Worm (Caenorhabditis elegans) whole organism, late embryonic: ENCODE measurements around the gene sbp-1.

Experiments used
- K02D7.2 ChIP-seq: sonication (generic microtip); optimal IDR thresholded peaks from 2 replicates; lab custom pipeline; 2017; ENCODE audit warnings: mild to moderate bottlenecking, missing genetic modification characterization, missing compliant biosample characterization
- K09A11.1 ChIP-seq: sonication (generic microtip); optimal IDR thresholded peaks from 2 replicates; lab custom pipeline; 2017; ENCODE audit warnings: antibody characterized with exemption, mild to moderate bottlenecking, missing genetic modification characterization, missing compliant biosample characterization; ENCODE audit not compliant: insufficient read depth
- ahr-1 ChIP-seq: sonication (generic microtip); optimal IDR thresholded peaks from 2 replicates; lab custom pipeline; 2016; ENCODE audit warnings: missing genetic modification characterization, missing compliant biosample characterization
- ceh-2 ChIP-seq: sonication (generic microtip); optimal IDR thresholded peaks from 2 replicates; lab custom pipeline; 2016; ENCODE audit warnings: missing genotype, missing genetic modification characterization, missing compliant biosample characterization
- ceh-30 ChIP-seq: fragments of 150-350 bp; optimal IDR thresholded peaks from 2 replicates; lab custom pipeline; 2014; ENCODE audit warnings: missing biosample characterization, missing genetic modification characterization
- ceh-31 ChIP-seq: sonication (generic microtip); optimal IDR thresholded peaks from 2 replicates; lab custom pipeline; 2016; ENCODE audit warnings: missing genetic modification characterization, missing compliant biosample characterization
- ceh-34 ChIP-seq: sonication (generic microtip); optimal IDR thresholded peaks from 2 replicates; lab custom pipeline; 2016; ENCODE audit warnings: mild to moderate bottlenecking, missing genetic modification characterization, missing compliant biosample characterization
- ceh-9 ChIP-seq: sonication (generic microtip); optimal IDR thresholded peaks from 2 replicates; lab custom pipeline; 2016; ENCODE audit warnings: mild to moderate bottlenecking, missing genetic modification characterization, inconsistent platforms, missing compliant biosample characterization
- che-1 ChIP-seq: sonication (generic microtip); optimal IDR thresholded peaks from 2 replicates; lab custom pipeline; 2016; ENCODE audit warnings: mild to moderate bottlenecking, missing genetic modification characterization, missing compliant biosample characterization
- dmd-4 ChIP-seq: sonication (generic microtip); optimal IDR thresholded peaks from 2 replicates; lab custom pipeline; 2016; ENCODE audit warnings: borderline replicate concordance, missing genetic modification characterization, missing compliant biosample characterization
- dve-1 ChIP-seq: sonication (generic microtip); optimal IDR thresholded peaks from 2 replicates; lab custom pipeline; 2017; ENCODE audit warnings: antibody characterized with exemption, mild to moderate bottlenecking, missing genetic modification characterization, missing compliant biosample characterization
- ets-4 ChIP-seq: sonication (generic microtip); optimal IDR thresholded peaks from 2 replicates; lab custom pipeline; 2016; ENCODE audit warnings: missing genetic modification characterization, missing compliant biosample characterization
- fax-1 ChIP-seq: sonication (generic microtip); optimal IDR thresholded peaks from 2 replicates; lab custom pipeline; 2016; ENCODE audit warnings: missing genotype, missing genetic modification characterization, missing compliant biosample characterization
- fkh-6 ChIP-seq: sonication (generic microtip); optimal IDR thresholded peaks from 2 replicates; lab custom pipeline; 2016; ENCODE audit warnings: missing genetic modification characterization, missing compliant biosample characterization
- gmeb-2 ChIP-seq: sonication (generic microtip); optimal IDR thresholded peaks from 2 replicates; lab custom pipeline; 2016; ENCODE audit warnings: missing genetic modification characterization, inconsistent platforms, missing compliant biosample characterization
- hlh-13 ChIP-seq: fragments of 200-800 bp; sonication (Bioruptor generic); optimal IDR thresholded peaks from 2 replicates; lab custom pipeline; 2018; ENCODE audit warnings: mild to moderate bottlenecking, missing genetic modification characterization, missing compliant biosample characterization
- hlh-30 ChIP-seq: sonication (generic microtip); optimal IDR thresholded peaks from 2 replicates; lab custom pipeline; 2017; ENCODE audit warnings: antibody characterized with exemption, missing genetic modification characterization, missing compliant biosample characterization; ENCODE audit not compliant: insufficient read depth
- hlh-6 ChIP-seq: sonication (generic microtip); optimal IDR thresholded peaks from 2 replicates; lab custom pipeline; 2016; ENCODE audit warnings: missing genotype, missing genetic modification characterization, missing compliant biosample characterization
- hlh-8 ChIP-seq: sonication (generic microtip); optimal IDR thresholded peaks from 2 replicates; lab custom pipeline; 2016; ENCODE audit warnings: missing genotype, missing genetic modification characterization, missing compliant biosample characterization
- lim-6 ChIP-seq: sonication (generic microtip); optimal IDR thresholded peaks from 2 replicates; lab custom pipeline; 2016; ENCODE audit warnings: missing genetic modification characterization, missing compliant biosample characterization
- npax-4 ChIP-seq: sonication (generic microtip); optimal IDR thresholded peaks from 2 replicates; lab custom pipeline; 2016; ENCODE audit warnings: missing genetic modification characterization, missing compliant biosample characterization
- pag-3 ChIP-seq: sonication (generic microtip); optimal IDR thresholded peaks from 2 replicates; lab custom pipeline; 2016; ENCODE audit warnings: missing compliant biosample characterization, missing genetic modification characterization, borderline replicate concordance
- pax-1 ChIP-seq: fragments of 150-350 bp; optimal IDR thresholded peaks from 2 replicates; lab custom pipeline; 2014; ENCODE audit warnings: missing biosample characterization, missing genetic modification characterization
- pha-4 ChIP-seq: fragments of 150-350 bp; optimal IDR thresholded peaks from 2 replicates; lab custom pipeline; 2018; ENCODE audit warnings: missing biosample characterization, missing genetic modification reagents, missing genetic modification characterization
- pros-1 ChIP-seq: fragments of 150-350 bp; optimal IDR thresholded peaks from 2 replicates; lab custom pipeline; 2014; ENCODE audit warnings: missing biosample characterization, missing genetic modification reagents, missing genetic modification characterization
- ref-2 ChIP-seq: sonication (generic microtip); optimal IDR thresholded peaks from 2 replicates; lab custom pipeline; 2016; ENCODE audit warnings: missing genetic modification characterization, missing compliant biosample characterization
- rnt-1 ChIP-seq: sonication (generic microtip); optimal IDR thresholded peaks from 2 replicates; lab custom pipeline; 2016; ENCODE audit warnings: missing genetic modification characterization, missing compliant biosample characterization
- sox-2 ChIP-seq: fragments of 200-800 bp; sonication (Bioruptor generic); IDR thresholded peaks from 2 replicates; pipeline ENCODE4 v1.3.6; 2022; ENCODE audit warnings: missing genetic modification reagents, missing genetic modification characterization, missing compliant biosample characterization
- sox-4 ChIP-seq: sonication (generic microtip); optimal IDR thresholded peaks from 2 replicates; lab custom pipeline; 2017; ENCODE audit warnings: mild to moderate bottlenecking, missing genetic modification characterization, inconsistent platforms, missing compliant biosample characterization
- ttx-3 ChIP-seq: sonication (generic microtip); optimal IDR thresholded peaks from 2 replicates; lab custom pipeline; 2016; ENCODE audit warnings: missing genetic modification reagents, missing genetic modification characterization, missing compliant biosample characterization
- unc-42 ChIP-seq: sonication (generic microtip); optimal IDR thresholded peaks from 2 replicates; lab custom pipeline; 2016; ENCODE audit warnings: missing genotype, missing genetic modification characterization, missing compliant biosample characterization
- unc-55 ChIP-seq: sonication (generic microtip); optimal IDR thresholded peaks from 2 replicates; lab custom pipeline; 2017; ENCODE audit warnings: missing biosample characterization, missing genetic modification reagents, missing genetic modification characterization

The sbp-1 gene

DNA sequence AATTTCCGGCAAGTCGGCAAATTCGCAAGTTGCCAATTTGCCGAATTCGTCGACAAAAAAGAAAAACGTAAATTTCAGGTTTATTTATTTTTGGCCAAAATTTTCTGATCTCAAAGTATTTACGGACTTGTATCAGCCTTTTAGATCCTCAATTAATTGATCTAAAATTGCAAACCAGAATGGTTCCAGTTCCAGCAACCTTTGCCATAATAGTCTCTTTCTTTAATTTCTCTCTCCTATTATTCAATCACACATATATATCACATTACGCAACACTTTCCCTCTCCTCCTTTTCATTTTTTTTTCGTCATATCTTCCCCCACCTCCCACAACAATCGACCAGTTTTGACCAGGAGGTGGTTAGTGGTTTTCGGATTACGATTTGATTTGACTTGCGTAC lies 44.9 kb downstream of the sbp-1 start, which contains the start of gene Y47D3B.3:
Gene Y47D3B.3, plus strand, starts transcription at position 301 of the 400 bp plus-strand sequence.
- TF ChIP-seq pros-1 (tag; lab: Kevin White, UChicago) (no peak), K09A11.1 (tag; lab: Kevin White, UChicago) (no peak), unc-55 (GFP tag; lab: Kevin White, UChicago) (no peak), pag-3 (tag; lab: Kevin White, UChicago) (no peak), hlh-8 (no peak), dmd-4 (tag; lab: Kevin White, UChicago) (no peak), hlh-6 (no peak), ceh-30 (tag; lab: Kevin White, UChicago) (no peak), fax-1 (tag; lab: Kevin White, UChicago) (no peak), hlh-13 (GFP tag; lab: Kevin White, UChicago) (no peak), pha-4 (tag; lab: Kevin White, UChicago) (no peak), gmeb-2 (tag; lab: Kevin White, UChicago) (no peak), rnt-1 (tag; lab: Kevin White, UChicago) (no peak), ceh-34 (tag; lab: Kevin White, UChicago) (no peak), npax-4 (tag; lab: Kevin White, UChicago) (no peak), pax-1 (tag; lab: Kevin White, UChicago) (no peak), ceh-2 (no peak)

DNA sequence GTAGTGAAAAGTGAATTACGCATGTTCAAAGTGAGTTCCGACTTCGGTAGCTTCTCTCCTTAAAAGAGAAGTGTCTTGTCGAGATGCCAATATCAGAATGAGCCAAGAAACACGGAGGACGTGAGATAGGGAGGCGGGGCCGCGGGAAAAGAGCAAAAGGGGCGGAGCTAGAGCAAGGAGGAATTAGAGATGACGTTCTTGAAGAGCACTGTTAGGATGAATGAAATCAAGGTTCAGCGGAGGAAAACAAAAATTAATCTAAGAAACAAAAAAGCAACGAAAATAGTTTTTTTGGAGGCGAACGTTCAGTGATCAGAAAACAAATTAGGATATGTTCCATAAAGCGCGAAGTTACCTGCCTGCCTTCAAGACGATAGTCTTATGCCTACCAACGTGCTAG lies 49.2 kb downstream of the sbp-1 start, which contains the start of gene nlp-21:
Gene nlp-21, minus strand, starts transcription at position 101 of the 400 bp plus-strand sequence.
- TF ChIP-seq ceh-31 (tag; lab: Kevin White, UChicago) (no peak), fax-1 (tag; lab: Kevin White, UChicago) (no peak), hlh-6 (no peak), che-1 (no peak), ceh-9 (tag; lab: Kevin White, UChicago) (no peak), lim-6 (tag; lab: Kevin White, UChicago) (no peak), npax-4 (tag; lab: Kevin White, UChicago) (no peak), ahr-1 (tag; lab: Kevin White, UChicago) (no peak), ref-2 (tag; lab: Kevin White, UChicago) (no peak), sox-2 (GFP tag; lab: Robert Waterston, UW) (no peak)

DNA sequence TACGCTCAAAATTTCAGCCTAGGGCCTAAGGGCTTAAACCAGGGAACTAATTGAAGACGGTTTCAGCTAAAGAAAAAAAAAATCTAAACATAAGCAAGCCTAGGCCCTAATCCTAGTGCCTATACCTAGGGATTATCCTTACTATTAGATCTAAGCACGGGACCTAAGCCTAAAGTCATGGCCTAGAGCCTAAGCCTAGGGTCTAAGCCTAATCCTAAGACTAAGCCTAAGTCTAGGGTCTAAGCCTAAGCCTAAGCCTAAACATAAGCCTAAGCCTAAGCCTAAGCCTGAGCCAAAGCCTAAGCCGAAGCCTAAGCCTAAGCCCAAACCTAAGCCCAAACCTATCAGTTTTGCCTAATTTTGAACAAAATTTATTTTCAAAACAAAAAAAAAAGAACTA lies 49.6 kb downstream of the sbp-1 start:
- TF ChIP-seq fkh-6 (tag; lab: Kevin White, UChicago) = no peak
- TF ChIP-seq ets-4 (tag; lab: Kevin White, UChicago) = no peak
- peak; percentile 85 for TF ChIP-seq dve-1 (tag; lab: Kevin White, UChicago)

DNA sequence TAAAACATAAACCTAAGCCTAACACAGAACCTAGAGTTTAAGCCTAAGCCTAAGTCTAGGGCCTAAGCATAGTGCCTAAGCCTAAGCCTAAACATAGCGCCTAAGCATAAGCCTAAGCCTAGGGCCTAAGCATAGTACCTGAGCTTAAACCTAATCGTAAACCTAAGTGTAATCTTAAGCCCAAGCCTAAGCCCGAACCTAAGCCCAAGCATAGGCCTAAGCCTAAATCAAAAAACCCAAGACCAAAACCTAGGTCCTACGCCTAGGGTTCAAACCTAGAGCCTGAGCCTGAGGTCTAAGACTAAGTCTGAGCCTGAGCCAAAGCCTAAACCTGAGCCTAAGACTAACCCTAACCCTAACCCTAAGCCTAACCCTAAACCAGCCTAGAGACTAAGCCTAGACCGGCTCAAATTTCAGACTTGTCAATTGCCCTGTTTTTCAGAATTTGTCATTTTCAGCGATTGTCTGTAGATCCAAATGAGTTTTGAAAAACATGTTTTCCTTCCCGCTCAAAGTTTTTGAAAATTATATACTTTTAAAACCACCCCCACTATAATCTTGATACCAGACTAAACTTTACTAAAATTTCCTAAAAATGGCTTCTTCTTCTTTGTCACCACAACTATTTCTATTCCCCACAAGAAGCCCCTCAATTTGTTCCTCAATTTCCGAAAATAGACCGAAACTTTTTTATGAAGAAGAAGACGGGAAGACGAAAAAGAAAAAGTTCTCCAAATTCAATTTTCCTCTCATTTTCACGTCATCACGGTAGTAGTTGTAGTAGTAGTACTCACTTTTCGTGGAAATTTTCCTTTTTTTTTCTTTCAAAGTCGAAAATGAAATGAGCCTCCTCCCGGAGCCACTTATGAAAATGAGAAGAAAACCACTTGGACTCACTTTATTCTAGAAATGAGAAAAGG lies 50.5 kb downstream of the sbp-1 start:
- TF ChIP-seq unc-42 (peak; percentile 67), hlh-30 (tag; lab: Kevin White, UChicago) (no peak), pros-1 (tag; lab: Kevin White, UChicago) (no peak), K02D7.2 (tag; lab: Kevin White, UChicago) (no peak), hlh-6 (no peak)

DNA sequence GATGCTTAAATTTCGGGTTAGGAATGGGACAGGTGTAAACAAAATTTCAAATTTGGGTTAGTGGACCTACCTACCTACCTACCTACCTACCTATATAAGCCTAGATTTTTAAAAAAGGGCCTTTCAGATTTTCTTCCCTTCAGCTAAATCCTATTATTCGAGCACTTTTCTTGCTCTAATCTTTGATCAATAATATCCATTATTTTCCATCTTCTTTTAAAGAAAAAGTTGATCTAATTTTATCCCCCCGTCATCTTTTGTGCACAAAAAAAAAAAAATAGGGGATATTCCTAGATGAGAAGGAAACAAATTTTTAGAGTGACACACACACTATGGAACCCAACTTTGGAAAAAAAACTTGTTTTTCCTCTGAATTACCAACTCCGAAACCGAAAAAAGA lies 51.5 kb downstream of the sbp-1 start:
- no peak for TF ChIP-seq rnt-1 (tag; lab: Kevin White, UChicago)
- peak; percentile 59 for TF ChIP-seq unc-42

DNA sequence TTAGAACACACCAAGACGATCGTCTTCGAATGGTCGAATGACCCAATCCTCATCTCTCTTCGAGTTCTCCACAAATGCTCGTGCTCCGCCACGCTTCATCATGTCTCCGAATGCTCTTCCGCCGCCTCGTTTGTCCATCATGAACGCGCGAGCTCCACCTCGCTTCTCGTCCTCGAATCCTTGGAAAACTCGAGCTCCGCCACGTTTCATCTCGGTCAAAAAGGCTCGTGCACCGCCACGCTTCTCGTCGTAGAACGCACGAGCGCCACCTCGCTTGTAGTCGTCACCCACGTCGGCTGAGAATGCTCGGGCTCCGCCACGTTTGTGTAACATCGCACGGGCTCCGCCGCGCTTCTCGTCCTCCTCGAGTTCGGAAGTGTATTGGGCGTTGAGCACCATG lies 53.0 kb downstream of the sbp-1 start:
- TF ChIP-seq sox-4 (tag; lab: Kevin White, UChicago) = no peak
- TF ChIP-seq ttx-3 = no peak
